Fruit fly (Drosophila melanogaster): ENCODE results near the gene SK.

DNA sequence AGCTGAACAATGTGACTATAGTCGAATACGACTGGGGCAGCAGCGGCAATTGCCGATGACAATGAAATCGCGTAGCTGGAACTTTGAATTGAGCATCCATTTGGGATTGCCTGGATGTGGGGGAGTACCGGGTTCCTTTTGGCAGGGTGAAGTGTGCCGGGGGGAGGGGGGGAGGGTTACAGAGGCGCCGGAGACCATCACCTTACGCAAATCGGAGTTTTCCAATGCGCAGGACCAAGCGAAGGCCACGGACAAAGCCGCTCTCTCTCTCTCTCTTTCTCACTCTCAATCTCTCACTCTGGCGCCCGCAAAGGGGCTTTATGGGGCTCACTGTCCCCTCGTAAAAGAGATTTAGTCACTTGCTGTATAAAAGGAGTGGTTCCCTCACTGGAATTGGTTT is 23.1 kb downstream of the SK start:
- TF ChIP-seq CG8478 (optimal IDR thresholded peaks at IDR 0.05) (no peak), CTCF (optimal IDR thresholded peaks at IDR 0.05) (no peak)

Data from S2 (cell line).